Fruit fly (Drosophila melanogaster) whole organism, embryonic: ENCODE measurements around the gene CG33298.

Experiments
- Antp ChIP-seq: fragments of 200-800 bp; sonication (Bioruptor generic); optimal IDR thresholded peaks from 3 replicates; lab custom pipeline; 2016; ENCODE audit warnings: missing biosample characterization, missing genetic modification characterization
- Atf-2 ChIP-seq: fragments of 200-800 bp; sonication (Bioruptor generic); optimal IDR thresholded peaks from 2 replicates; lab custom pipeline; 2016; ENCODE audit warnings: missing biosample characterization, missing genetic modification characterization
- Bdp1 ChIP-seq: fragments of 200-800 bp; sonication (Bioruptor generic); optimal IDR thresholded peaks from 3 replicates; lab custom pipeline; 2016; ENCODE audit warnings: missing biosample characterization, missing genetic modification characterization
- CG11504 ChIP-seq: fragments of 200-800 bp; sonication (Bioruptor generic); optimal IDR thresholded peaks from 3 replicates; lab custom pipeline; 2019; ENCODE audit warnings: missing biosample characterization, mild to moderate bottlenecking, missing genetic modification characterization, moderate library complexity
- CG12071 ChIP-seq: fragments of 200-800 bp; sonication (Bioruptor generic); optimal IDR thresholded peaks from 3 replicates; lab custom pipeline; 2018; ENCODE audit warnings: missing biosample characterization, mild to moderate bottlenecking, missing genetic modification characterization
- CG12942 ChIP-seq: fragments of 200-800 bp; sonication (Bioruptor generic); optimal IDR thresholded peaks from 3 replicates; lab custom pipeline; 2016; ENCODE audit warnings: missing biosample characterization, missing genetic modification characterization
- CG13775 ChIP-seq: fragments of 200-800 bp; sonication (Bioruptor generic); optimal IDR thresholded peaks from 3 replicates; lab custom pipeline; 2017; ENCODE audit warnings: missing biosample characterization, mild to moderate bottlenecking, missing genetic modification characterization
- CG15514 ChIP-seq: fragments of 200-800 bp; sonication (Bioruptor generic); optimal IDR thresholded peaks from 3 replicates; lab custom pipeline; 2017; ENCODE audit warnings: missing biosample characterization, missing genetic modification characterization, mild to moderate bottlenecking, moderate library complexity, missing genetic modification reagents
- CG16863 ChIP-seq: fragments of 200-800 bp; sonication (Bioruptor generic); optimal IDR thresholded peaks from 3 replicates; lab custom pipeline; 2016; ENCODE audit warnings: missing biosample characterization, missing genetic modification characterization
- CG17612 ChIP-seq: fragments of 200-800 bp; sonication (Bioruptor generic); IDR thresholded peaks from 2 replicates; pipeline ENCODE4 v1.3.6; 2022; ENCODE audit warnings: missing biosample characterization, missing genetic modification characterization
- CG18599 ChIP-seq: fragments of 200-800 bp; sonication (Bioruptor generic); optimal IDR thresholded peaks from 3 replicates; lab custom pipeline; 2017; ENCODE audit warnings: missing biosample characterization, missing genetic modification characterization, mild to moderate bottlenecking, moderate library complexity, missing genetic modification reagents
- CG30403 ChIP-seq: fragments of 200-800 bp; sonication (Bioruptor generic); optimal IDR thresholded peaks from 3 replicates; lab custom pipeline; 2016; ENCODE audit warnings: missing biosample characterization, missing genetic modification characterization
- CG4282 ChIP-seq: fragments of 200-800 bp; sonication (Bioruptor generic); optimal IDR thresholded peaks from 2 replicates; lab custom pipeline; 2016; ENCODE audit warnings: missing biosample characterization, missing genetic modification characterization
- CG7745 ChIP-seq: fragments of 200-800 bp; sonication (Bioruptor generic); optimal IDR thresholded peaks from 2 replicates; lab custom pipeline; 2018; ENCODE audit warnings: missing biosample characterization, mild to moderate bottlenecking, missing genetic modification characterization, moderate library complexity
- CG7839 ChIP-seq: fragments of 200-800 bp; sonication (Bioruptor generic); optimal IDR thresholded peaks from 3 replicates; lab custom pipeline; 2018; ENCODE audit warnings: missing biosample characterization, mild to moderate bottlenecking, missing genetic modification characterization, moderate library complexity
- CG8765 ChIP-seq: fragments of 200-800 bp; sonication (Bioruptor generic); IDR thresholded peaks from 2 replicates; pipeline ENCODE4 v1.3.6; 2022; ENCODE audit warnings: missing biosample characterization, missing genetic modification characterization
- Dip2 ChIP-seq: fragments of 200-800 bp; sonication (Bioruptor generic); IDR thresholded peaks from 2 replicates; pipeline ENCODE4 v1.3.6; 2022; ENCODE audit warnings: missing biosample characterization, missing genetic modification characterization
- Dp ChIP-seq: fragments of 200-800 bp; sonication (Bioruptor generic); optimal IDR thresholded peaks from 2 replicates; lab custom pipeline; 2018; ENCODE audit warnings: missing biosample characterization, mild to moderate bottlenecking, missing genetic modification characterization, moderate library complexity
- Gsc ChIP-seq: fragments of 200-800 bp; sonication (Bioruptor generic); IDR thresholded peaks from 2 replicates; pipeline ENCODE4 v1.3.6; 2022; ENCODE audit warnings: missing biosample characterization, missing genetic modification characterization
- Hr39 ChIP-seq: fragments of >200 bp; optimal IDR thresholded peaks from 2 replicates; lab custom pipeline; 2017
- Hsf ChIP-seq: fragments of 200-800 bp; sonication (Bioruptor generic); optimal IDR thresholded peaks from 3 replicates; lab custom pipeline; 2016; ENCODE audit warnings: missing biosample characterization, missing genetic modification characterization
- Lim3 ChIP-seq: fragments of 200-800 bp; sonication (Bioruptor generic); IDR thresholded peaks from 2 replicates; pipeline ENCODE4 v1.3.6; 2022; ENCODE audit warnings: missing biosample characterization, missing genetic modification characterization
- Lpt ChIP-seq: fragments of >200 bp; optimal IDR thresholded peaks from 2 replicates; lab custom pipeline; 2018; ENCODE audit warnings: missing biosample characterization, missing genetic modification characterization
- Max ChIP-seq: fragments of 200-800 bp; sonication (Bioruptor generic); optimal IDR thresholded peaks from 2 replicates; lab custom pipeline; 2016; ENCODE audit warnings: missing biosample characterization, mild to moderate bottlenecking, missing genetic modification characterization
- Med ChIP-seq: fragments of 200-800 bp; sonication (Bioruptor generic); peaks from one replicate; lab custom pipeline; 2016; ENCODE audit warnings: missing biosample characterization, missing genetic modification characterization, mild to moderate bottlenecking, inconsistent platforms, moderate library complexity
- NK7.1 ChIP-seq: fragments of 200-800 bp; sonication (Bioruptor generic); optimal IDR thresholded peaks from 3 replicates; lab custom pipeline; 2016; ENCODE audit warnings: missing biosample characterization, missing genetic modification characterization
- Oli ChIP-seq: fragments of 200-800 bp; sonication (Bioruptor generic); optimal IDR thresholded peaks from 2 replicates; lab custom pipeline; 2018; ENCODE audit warnings: missing biosample characterization, mild to moderate bottlenecking, missing genetic modification characterization, moderate library complexity
- Sox102F ChIP-seq: fragments of 200-800 bp; sonication (Bioruptor generic); optimal IDR thresholded peaks from 2 replicates; lab custom pipeline; 2018; ENCODE audit warnings: missing biosample characterization, mild to moderate bottlenecking, missing genetic modification characterization, moderate library complexity
- Tbp ChIP-seq: fragments of >200 bp; optimal IDR thresholded peaks from 2 replicates; lab custom pipeline; 2018; ENCODE audit warnings: missing biosample characterization, missing genetic modification characterization
- Trl ChIP-seq, 3 experiments: fragments of >200 bp in 2 of 3; fragments of 200-800 bp in 1 of 3; sonication (Bioruptor generic) in 1 of 3; optimal IDR thresholded peaks; 2 replicates in 1 of 3; 3 replicates in 2 of 3; lab custom pipeline; 2016 to 2017; ENCODE audit warnings: missing biosample characterization in 1 of 3, missing genetic modification characterization in 1 of 3
- ab ChIP-seq: fragments of 200-800 bp; sonication (Bioruptor generic); optimal IDR thresholded peaks from 2 replicates; lab custom pipeline; 2016; ENCODE audit warnings: missing biosample characterization, missing genetic modification characterization
- ase ChIP-seq: fragments of 200-800 bp; sonication (Bioruptor generic); IDR thresholded peaks from 3 replicates; pipeline ENCODE4 v1.3.6; 2022; ENCODE audit warnings: missing biosample characterization, missing genetic modification characterization
- bowl ChIP-seq: fragments of 200-800 bp; sonication (Bioruptor generic); IDR thresholded peaks from 2 replicates; pipeline ENCODE4 v1.3.6; 2022; ENCODE audit warnings: missing biosample characterization, missing genetic modification characterization
- fd102C ChIP-seq: fragments of 200-800 bp; sonication (Bioruptor generic); optimal IDR thresholded peaks from 2 replicates; lab custom pipeline; 2018; ENCODE audit warnings: missing biosample characterization, mild to moderate bottlenecking, missing genetic modification characterization, moderate library complexity
- fd3F ChIP-seq: fragments of 200-800 bp; sonication (Bioruptor generic); optimal IDR thresholded peaks from 2 replicates; lab custom pipeline; 2018; ENCODE audit warnings: missing biosample characterization, mild to moderate bottlenecking, missing genetic modification characterization, moderate library complexity
- grau ChIP-seq: fragments of 200-800 bp; optimal IDR thresholded peaks from 3 replicates; lab custom pipeline; 2019; ENCODE audit warnings: missing biosample characterization, mild to moderate bottlenecking, missing genetic modification characterization, moderate library complexity
- h ChIP-seq: fragments of >200 bp; optimal IDR thresholded peaks from 2 replicates; lab custom pipeline; 2017
- kni ChIP-seq: fragments of 200-800 bp; sonication (Bioruptor generic); optimal IDR thresholded peaks from 3 replicates; lab custom pipeline; 2017; ENCODE audit warnings: mild to moderate bottlenecking, missing biosample characterization, missing genetic modification reagents, missing genetic modification characterization
- pan ChIP-seq, 4 experiments: fragments of >200 bp in 3 of 4; fragments of 200-800 bp in 1 of 4; sonication (Bioruptor generic) in 1 of 4; optimal IDR thresholded peaks in 3 of 4; IDR thresholded peaks in 1 of 4; 2 replicates each; pipeline versions ENCODE4 v1.3.6 to Lab custom; 2017 to 2022; ENCODE audit warnings: missing biosample characterization in 2 of 4, missing genetic modification characterization in 2 of 4, mixed read lengths in 1 of 4
- rib ChIP-seq: fragments of 200-800 bp; sonication (Bioruptor generic); IDR thresholded peaks from 2 replicates; pipeline ENCODE4 v1.3.6; 2022; ENCODE audit warnings: missing biosample characterization, missing genetic modification characterization
- seq ChIP-seq: fragments of 200-800 bp; sonication (Bioruptor generic); IDR thresholded peaks from 2 replicates; pipeline ENCODE4 v1.3.6; 2022; ENCODE audit warnings: missing biosample characterization, missing genetic modification characterization
- sima ChIP-seq: fragments of 200-800 bp; sonication (Bioruptor generic); optimal IDR thresholded peaks from 2 replicates; lab custom pipeline; 2016; ENCODE audit warnings: missing biosample characterization, missing genetic modification characterization
- sug ChIP-seq: fragments of 200-800 bp; optimal IDR thresholded peaks from 2 replicates; lab custom pipeline; 2019; ENCODE audit warnings: missing biosample characterization, mild to moderate bottlenecking, missing genetic modification characterization, moderate library complexity
- tap ChIP-seq: fragments of 200-800 bp; optimal IDR thresholded peaks from 3 replicates; lab custom pipeline; 2019; ENCODE audit warnings: missing biosample characterization, mild to moderate bottlenecking, missing genetic modification characterization, moderate library complexity
- toy ChIP-seq: fragments of 200-800 bp; sonication (Bioruptor generic); IDR thresholded peaks from 2 replicates; pipeline ENCODE4 v1.3.6; 2022; ENCODE audit warnings: missing biosample characterization, missing genetic modification characterization
- twi ChIP-seq: fragments of 200-800 bp; optimal IDR thresholded peaks from 2 replicates; lab custom pipeline; 2019; ENCODE audit warnings: missing biosample characterization, mild to moderate bottlenecking, missing genetic modification characterization, moderate library complexity
- vvl ChIP-seq: fragments of 200-800 bp; sonication (Bioruptor generic); IDR thresholded peaks from 2 replicates; pipeline ENCODE4 v1.3.6; 2022; ENCODE audit warnings: missing biosample characterization, missing genetic modification characterization
- z ChIP-seq: fragments of 200-800 bp; sonication (Bioruptor generic); IDR thresholded peaks from 3 replicates; pipeline ENCODE4 v1.3.6; 2022; ENCODE audit warnings: missing biosample characterization, missing genetic modification characterization

Gene CG33298

dm6 chr2L:9520886-9521868, 25.9 kb downstream of the CG33298 start, which contains the start of gene Oatp30B (continued):
- TF ChIP-seq CG4282 (GFP tag; lab: Kevin White, UChicago) (peak; percentile 87), Lim3 (GFP tag; lab: Robert Waterston, UW) (peak; percentile 82; the same call in 1 of the 2 replicates), CG12942 (GFP tag; lab: Kevin White, UChicago) (peak; percentile 97), Gsc (GFP tag; lab: Robert Waterston, UW) (no peak; the same call in 1 of the 2 replicates), Hr39 (no peak), CG18599 (GFP tag; lab: Kevin White, UChicago) (peak; percentile 97), fd102C (GFP tag; lab: Kevin White, UChicago) (peak; percentile 74), ab (peak; percentile 70), grau (tag; lab: Kevin White, UChicago) (peak; percentile 96), sug (tag; lab: Kevin White, UChicago) (peak; percentile 95), NK7.1 (GFP tag; lab: Kevin White, UChicago) (peak; percentile 87), Bdp1 (peak; percentile 89), pan (optimal IDR thresholded peaks at IDR 0.05; lab: Kevin White, UChicago) (no peak), pan (GFP tag; optimal IDR thresholded peaks at IDR 0.05 in 1 of 2, IDR thresholded peaks at IDR 0.05 in 1 of 2) (peak in 1 of 2 experiments; percentile 98), Dip2 (GFP tag; lab: Robert Waterston, UW) (no peak), Tbp (GFP tag; lab: Kevin White, UChicago) (no peak), kni (GFP tag; lab: Kevin White, UChicago) (peak; percentile 91), vvl (GFP tag; lab: Robert Waterston, UW) (peak; percentile 99), CG15514 (GFP tag; lab: Kevin White, UChicago) (peak; percentile 94), tap (tag; lab: Kevin White, UChicago) (peak; percentile 95), rib (GFP tag; lab: Robert Waterston, UW) (peak; percentile 97), Lpt (GFP tag; lab: Kevin White, UChicago) (no peak), CG7745 (tag; lab: Kevin White, UChicago) (peak; percentile 81), ase (GFP tag; lab: Robert Waterston, UW) (peak; percentile 97), CG12071 (GFP tag; lab: Kevin White, UChicago) (peak; percentile 88), h (lab: Kevin White, UChicago) (no peak), toy (GFP tag; lab: Robert Waterston, UW) (peak; percentile 88), Trl (optimal IDR thresholded peaks at IDR 0.05; lab: Kevin White, UChicago) (peak; percentile 67 to 77), Trl (GFP tag; optimal IDR thresholded peaks at IDR 0.05; lab: Kevin White, UChicago) (peak; percentile 96), CG11504 (tag; lab: Kevin White, UChicago) (peak; percentile 94), CG8765 (GFP tag; lab: Robert Waterston, UW) (peak; percentile 97), sima (peak; percentile 81), bowl (peak; percentile 93), Antp (GFP tag; lab: Kevin White, UChicago) (peak; percentile 93), CG30403 (peak; percentile 98), Dp (peak; percentile 50), Sox102F (GFP tag; lab: Kevin White, UChicago) (peak; percentile 98), Atf-2 (GFP tag; lab: Kevin White, UChicago) (peak; percentile 89), twi (peak; percentile 92), CG17612 (GFP tag; lab: Robert Waterston, UW) (peak; percentile 93), Max (GFP tag; lab: Kevin White, UChicago) (peak; percentile 95), Hsf (GFP tag; lab: Kevin White, UChicago) (peak; percentile 98), Med (GFP tag; lab: Kevin White, UChicago) (peak; percentile 99), Oli (tag; lab: Kevin White, UChicago) (peak; percentile 94), fd3F (GFP tag; lab: Kevin White, UChicago) (peak; percentile 95), CG7839 (tag; lab: Kevin White, UChicago) (peak; percentile 96), CG13775 (GFP tag; lab: Kevin White, UChicago) (peak; percentile 96), CG16863 (GFP tag; lab: Kevin White, UChicago) (peak; percentile 92), z (GFP tag; lab: Robert Waterston, UW) (0 out of 3 replicates have a peak, but pooled peaks have one; percentile 26), seq (GFP tag; lab: Robert Waterston, UW) (peak; percentile 94)
